1 fruit fly cellular context compared by ENCODE assay signal in the genomic region with DNA sequence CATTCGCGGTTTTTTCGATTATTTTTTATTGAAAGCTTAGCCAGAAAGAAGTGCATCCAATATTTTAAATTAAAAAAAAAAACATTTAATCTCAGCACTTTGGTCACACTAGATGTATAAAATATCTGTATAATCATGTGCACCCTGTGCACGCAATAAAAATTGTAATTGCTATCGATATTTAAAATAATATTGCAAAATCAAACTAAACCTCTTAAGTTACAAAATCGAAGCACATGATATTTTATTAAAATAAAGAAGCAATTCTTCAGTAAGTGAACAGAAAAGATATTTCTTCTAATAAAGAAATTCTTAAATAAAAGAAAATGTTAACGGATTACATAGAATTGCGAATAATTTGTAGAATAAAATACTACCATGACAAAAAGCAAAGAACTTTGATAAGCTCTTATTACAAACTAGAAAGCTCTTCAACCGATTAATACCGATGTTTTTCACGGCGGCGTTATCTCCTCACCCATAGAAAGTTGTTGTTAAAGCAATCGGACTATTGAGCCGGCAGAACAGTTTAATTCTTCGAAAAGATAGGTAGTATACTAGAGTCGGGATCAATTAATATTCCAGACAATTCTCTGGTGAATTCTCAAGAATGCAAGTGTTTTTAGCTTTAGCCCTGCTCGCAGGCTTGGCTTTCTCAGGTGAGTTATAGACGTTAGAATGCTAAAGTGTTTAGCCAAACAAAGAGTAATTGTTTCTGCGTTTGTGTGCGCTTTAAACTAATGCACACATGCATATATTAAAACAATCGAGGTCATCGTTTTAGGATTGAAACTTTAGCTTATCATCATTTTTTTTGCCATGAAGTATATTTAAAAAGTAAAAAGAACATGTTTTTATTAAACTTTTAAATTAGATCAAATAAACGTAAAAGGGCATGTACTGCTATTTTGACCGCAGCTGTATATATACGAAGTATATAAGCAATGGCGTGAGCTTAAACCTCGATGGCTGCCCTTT.
A peak's percentile ranks its signal among the peaks of the same experiment; 100 is the strongest.
TF ChIP-seq lines count a peak whose summit lies in the region.

TSS of gene CtsK1 (plus strand) at position 490 of the 978 bp plus-strand sequence.

TF ChIP-seq in whole organism, embryonic, 481 proteins besides CTCF, POLR2A, EP300 and RAD21 (continued from another document and continues in another):
- peak; percentile 32 for TF ChIP-seq PHDP (tag; optimal IDR thresholded peaks at IDR 0.05; lab: Kevin White, UChicago)
- TF ChIP-seq CG13775 (GFP tag; optimal IDR thresholded peaks at IDR 0.05; lab: Kevin White, UChicago) = no peak
- TF ChIP-seq Dp (GFP tag; optimal IDR thresholded peaks at IDR 0.05; lab: Kevin White, UChicago) = peak; percentile 64
- TF ChIP-seq CG13424 (tag; optimal IDR thresholded peaks at IDR 0.05; lab: Kevin White, UChicago) = peak; percentile 30
- no peak for TF ChIP-seq CG7271 (tag; optimal IDR thresholded peaks at IDR 0.05; lab: Kevin White, UChicago)
- no peak for TF ChIP-seq CG34376 (GFP tag; optimal IDR thresholded peaks at IDR 0.05; lab: Kevin White, UChicago)
- TF ChIP-seq BEAF-32 (GFP tag; optimal IDR thresholded peaks at IDR 0.05; lab: Kevin White, UChicago) = peak; percentile 77
- TF ChIP-seq lmd (GFP tag; IDR thresholded peaks at IDR 0.05; lab: Robert Waterston, UW) = 0 out of 2 replicates have a peak, but pooled peaks have one; percentile 13
- no peak for TF ChIP-seq CG13624 (GFP tag; optimal IDR thresholded peaks at IDR 0.05; lab: Kevin White, UChicago)
- no peak; the same call in 1 of the 2 replicates for TF ChIP-seq Ptx1 (GFP tag; IDR thresholded peaks at IDR 0.05; lab: Robert Waterston, UW)
- peak; percentile 23 for TF ChIP-seq lbe (GFP tag; optimal IDR thresholded peaks at IDR 0.05; lab: Kevin White, UChicago)
- no peak for TF ChIP-seq pb (GFP tag; optimal IDR thresholded peaks at IDR 0.05; lab: Kevin White, UChicago)
- TF ChIP-seq CG30403 (GFP tag; optimal IDR thresholded peaks at IDR 0.05; lab: Kevin White, UChicago) = peak; percentile 20
- no peak for TF ChIP-seq Dad (GFP tag; optimal IDR thresholded peaks at IDR 0.05; lab: Kevin White, UChicago)
- no peak for TF ChIP-seq gro (GFP tag; optimal IDR thresholded peaks at IDR 0.05; lab: Kevin White, UChicago)
- TF ChIP-seq run (tag; optimal IDR thresholded peaks at IDR 0.05; lab: Kevin White, UChicago) = no peak
- TF ChIP-seq CG18262 (tag; optimal IDR thresholded peaks at IDR 0.05; lab: Kevin White, UChicago) = peak; percentile 50
- no peak for TF ChIP-seq CG6654 (GFP tag; optimal IDR thresholded peaks at IDR 0.05; lab: Kevin White, UChicago)
- no peak for TF ChIP-seq CG15479 (GFP tag; optimal IDR thresholded peaks at IDR 0.05; lab: Kevin White, UChicago)
- no peak for TF ChIP-seq Dek (tag; optimal IDR thresholded peaks at IDR 0.05; lab: Kevin White, UChicago)
- TF ChIP-seq CkIIα-i1 (GFP tag; IDR thresholded peaks at IDR 0.05; lab: Robert Waterston, UW) = no peak
- TF ChIP-seq esg (GFP tag; conservative IDR thresholded peaks at IDR 0.05; lab: Robert Waterston, UW) = 0 out of 2 replicates have a peak, but pooled peaks have one; percentile 17
- TF ChIP-seq CG16779 (GFP tag; IDR thresholded peaks at IDR 0.05; lab: Robert Waterston, UW) = no peak
- TF ChIP-seq MTF-1 (GFP tag; optimal IDR thresholded peaks at IDR 0.05; lab: Kevin White, UChicago; ENCODE audit: borderline replicate concordance) = no peak
- peak; percentile 14 for TF ChIP-seq Hsf (GFP tag; optimal IDR thresholded peaks at IDR 0.05; lab: Kevin White, UChicago)
- TF ChIP-seq Usf (GFP tag; optimal IDR thresholded peaks at IDR 0.05; lab: Kevin White, UChicago) = no peak
- no peak for TF ChIP-seq CG8765 (GFP tag; IDR thresholded peaks at IDR 0.05; lab: Robert Waterston, UW)
- no peak for TF ChIP-seq seq (GFP tag; IDR thresholded peaks at IDR 0.05; lab: Robert Waterston, UW)
- no peak for TF ChIP-seq br (optimal IDR thresholded peaks at IDR 0.05; lab: Kevin White, UChicago)
- TF ChIP-seq CG16815 (GFP tag; optimal IDR thresholded peaks at IDR 0.05; lab: Kevin White, UChicago) = no peak
- TF ChIP-seq wdn (GFP tag; IDR thresholded peaks at IDR 0.05; lab: Robert Waterston, UW) = no peak
- TF ChIP-seq bowl (GFP tag; IDR thresholded peaks at IDR 0.05; lab: Robert Waterston, UW) = no peak
- no peak for TF ChIP-seq sug (tag; optimal IDR thresholded peaks at IDR 0.05; lab: Kevin White, UChicago)
- no peak for TF ChIP-seq sim (GFP tag; IDR thresholded peaks at IDR 0.05; lab: Robert Waterston, UW)
- no peak for TF ChIP-seq Lim3 (GFP tag; IDR thresholded peaks at IDR 0.05; lab: Robert Waterston, UW)
- no peak for TF ChIP-seq Jarid2 (GFP tag; optimal IDR thresholded peaks at IDR 0.05; lab: Kevin White, UChicago)
- no peak for TF ChIP-seq Adf1 (GFP tag; IDR thresholded peaks at IDR 0.05; lab: Robert Waterston, UW)
- TF ChIP-seq zen (tag; optimal IDR thresholded peaks at IDR 0.05; lab: Kevin White, UChicago) = no peak
- no peak for TF ChIP-seq repo (GFP tag; optimal IDR thresholded peaks at IDR 0.05; lab: Kevin White, UChicago)
- no peak for TF ChIP-seq crol (GFP tag; IDR thresholded peaks at IDR 0.05; lab: Robert Waterston, UW)
- TF ChIP-seq CG6175 (GFP tag; IDR thresholded peaks at IDR 0.05; lab: Robert Waterston, UW) = no peak
- no peak for TF ChIP-seq CG12942 (GFP tag; optimal IDR thresholded peaks at IDR 0.05; lab: Kevin White, UChicago)
- no peak for TF ChIP-seq CG9932 (GFP tag; IDR thresholded peaks at IDR 0.05; lab: Robert Waterston, UW)
- no peak for TF ChIP-seq D (optimal IDR thresholded peaks at IDR 0.05; lab: Kevin White, UChicago)
- TF ChIP-seq D (GFP tag; optimal IDR thresholded peaks at IDR 0.05; lab: Kevin White, UChicago) = no peak
- no peak for TF ChIP-seq CG7745 (tag; optimal IDR thresholded peaks at IDR 0.05; lab: Kevin White, UChicago)
- no peak for TF ChIP-seq CG10654 (GFP tag; optimal IDR thresholded peaks at IDR 0.05; lab: Kevin White, UChicago)
- TF ChIP-seq stc (GFP tag; IDR thresholded peaks at IDR 0.05; lab: Robert Waterston, UW) = peak; percentile 49; the same call in 1 of the 2 replicates
- no peak for TF ChIP-seq pfk (GFP tag; optimal IDR thresholded peaks at IDR 0.05; lab: Kevin White, UChicago)
- no peak for TF ChIP-seq NK7.1 (GFP tag; optimal IDR thresholded peaks at IDR 0.05; lab: Kevin White, UChicago)
- TF ChIP-seq CG8478 (optimal IDR thresholded peaks at IDR 0.05; lab: Kevin White, UChicago) = no peak
- TF ChIP-seq MBD-R2 (GFP tag; IDR thresholded peaks at IDR 0.05; lab: Robert Waterston, UW) = no peak; the same call in 1 of the 2 replicates
- no peak for TF ChIP-seq CG15269 (tag; optimal IDR thresholded peaks at IDR 0.05; lab: Kevin White, UChicago)
- TF ChIP-seq klu (GFP tag; IDR thresholded peaks at IDR 0.05; lab: Robert Waterston, UW) = no peak
- no peak for TF ChIP-seq btn (GFP tag; optimal IDR thresholded peaks at IDR 0.05; lab: Kevin White, UChicago)
- TF ChIP-seq CG4328 (GFP tag; optimal IDR thresholded peaks at IDR 0.05; lab: Kevin White, UChicago) = no peak
- no peak for TF ChIP-seq dimm (GFP tag; IDR thresholded peaks at IDR 0.05; lab: Robert Waterston, UW)
- TF ChIP-seq CG34422 (GFP tag; IDR thresholded peaks at IDR 0.05; lab: Robert Waterston, UW) = 0 out of 3 replicates have a peak, but pooled peaks have one; percentile 54
- TF ChIP-seq amos (GFP tag; IDR thresholded peaks at IDR 0.05; lab: Robert Waterston, UW; ENCODE audit: partially characterized antibody) = peak; percentile 69
- TF ChIP-seq chif (GFP tag; optimal IDR thresholded peaks at IDR 0.05; lab: Kevin White, UChicago) = no peak
- no peak for TF ChIP-seq Side (GFP tag; optimal IDR thresholded peaks at IDR 0.05; lab: Kevin White, UChicago)
- TF ChIP-seq dan (GFP tag; IDR thresholded peaks at IDR 0.05; lab: Robert Waterston, UW) = no peak
- no peak for TF ChIP-seq lab (GFP tag; optimal IDR thresholded peaks at IDR 0.05; lab: Kevin White, UChicago)
- TF ChIP-seq lilli (GFP tag; optimal IDR thresholded peaks at IDR 0.05; lab: Kevin White, UChicago) = no peak
- peak; percentile 90 for TF ChIP-seq Dll (GFP tag; IDR thresholded peaks at IDR 0.05; lab: Robert Waterston, UW; ENCODE audit: partially characterized antibody)
- no peak for TF ChIP-seq tio (GFP tag; optimal IDR thresholded peaks at IDR 0.05; lab: Kevin White, UChicago)
- no peak for TF ChIP-seq CG6765 (GFP tag; optimal IDR thresholded peaks at IDR 0.05; lab: Kevin White, UChicago)
- no peak for TF ChIP-seq Sox102F (GFP tag; optimal IDR thresholded peaks at IDR 0.05; lab: Kevin White, UChicago)
- no peak for TF ChIP-seq Rx (GFP tag; IDR thresholded peaks at IDR 0.05; lab: Robert Waterston, UW)
- TF ChIP-seq inv (GFP tag; IDR thresholded peaks at IDR 0.05; lab: Robert Waterston, UW; ENCODE audit: partially characterized antibody) = peak; percentile 67
- no peak for TF ChIP-seq bcd (GFP tag; optimal IDR thresholded peaks at IDR 0.05; lab: Kevin White, UChicago)
- no peak for TF ChIP-seq Hr39 (optimal IDR thresholded peaks at IDR 0.05; lab: Kevin White, UChicago)
- no peak for TF ChIP-seq cato (GFP tag; optimal IDR thresholded peaks at IDR 0.05; lab: Kevin White, UChicago; ENCODE audit: borderline replicate concordance)
- TF ChIP-seq CG9797 (GFP tag; optimal IDR thresholded peaks at IDR 0.05; lab: Kevin White, UChicago) = no peak
- TF ChIP-seq Myb (GFP tag; optimal IDR thresholded peaks at IDR 0.05; lab: Kevin White, UChicago) = no peak
- no peak for TF ChIP-seq jing (GFP tag; optimal IDR thresholded peaks at IDR 0.05; lab: Kevin White, UChicago)
- no peak for TF ChIP-seq H2.0 (GFP tag; IDR thresholded peaks at IDR 0.05; lab: Robert Waterston, UW)
- no peak for TF ChIP-seq CG8290 (GFP tag; optimal IDR thresholded peaks at IDR 0.05; lab: Kevin White, UChicago)
- TF ChIP-seq CG8290 (tag; optimal IDR thresholded peaks at IDR 0.05; lab: Kevin White, UChicago) = no peak
- no peak for TF ChIP-seq cwo (GFP tag; optimal IDR thresholded peaks at IDR 0.05; lab: Kevin White, UChicago)
- TF ChIP-seq NC2α (GFP tag; optimal IDR thresholded peaks at IDR 0.05; lab: Kevin White, UChicago) = no peak
- peak; percentile 26 for TF ChIP-seq CG18599 (GFP tag; optimal IDR thresholded peaks at IDR 0.05; lab: Kevin White, UChicago)
- TF ChIP-seq en (GFP tag; optimal IDR thresholded peaks at IDR 0.05; lab: Kevin White, UChicago) = no peak
- no peak for TF ChIP-seq lola (GFP tag; optimal IDR thresholded peaks at IDR 0.05; lab: Kevin White, UChicago)
- no peak for TF ChIP-seq CG11085 (GFP tag; IDR thresholded peaks at IDR 0.05; lab: Robert Waterston, UW)
- TF ChIP-seq CG14441 (GFP tag; IDR thresholded peaks at IDR 0.05; lab: Robert Waterston, UW) = peak; percentile 50; the same call in 1 of the 2 replicates
- TF ChIP-seq CG5180 (GFP tag; optimal IDR thresholded peaks at IDR 0.05; lab: Kevin White, UChicago) = no peak
- TF ChIP-seq CG12391 (tag; optimal IDR thresholded peaks at IDR 0.05; lab: Kevin White, UChicago) = peak; percentile 46
- TF ChIP-seq CG10267 (tag; optimal IDR thresholded peaks at IDR 0.05; lab: Kevin White, UChicago) = peak; percentile 38
- TF ChIP-seq Mad (GFP tag; optimal IDR thresholded peaks at IDR 0.05; lab: Kevin White, UChicago) = no peak
- TF ChIP-seq rib (GFP tag; IDR thresholded peaks at IDR 0.05; lab: Robert Waterston, UW) = no peak
- no peak for TF ChIP-seq HLH54F (GFP tag; optimal IDR thresholded peaks at IDR 0.05; lab: Kevin White, UChicago)
- no peak for TF ChIP-seq Meics (GFP tag; optimal IDR thresholded peaks at IDR 0.05; lab: Kevin White, UChicago)
- TF ChIP-seq otp (GFP tag; IDR thresholded peaks at IDR 0.05; lab: Robert Waterston, UW) = no peak
- peak; percentile 70 for TF ChIP-seq Xrp1 (GFP tag; IDR thresholded peaks at IDR 0.05; lab: Robert Waterston, UW)
- TF ChIP-seq C15 (GFP tag; IDR thresholded peaks at IDR 0.05; lab: Robert Waterston, UW) = no peak
- TF ChIP-seq CG2889 (GFP tag; IDR thresholded peaks at IDR 0.05; lab: Robert Waterston, UW) = no peak
- TF ChIP-seq CG3163 (GFP tag; optimal IDR thresholded peaks at IDR 0.05; lab: Kevin White, UChicago) = no peak
- TF ChIP-seq CG14860 (GFP tag; IDR thresholded peaks at IDR 0.05; lab: Robert Waterston, UW; ENCODE audit: partially characterized antibody) = peak; percentile 40; the same call in 2 of the 3 replicates
- no peak for TF ChIP-seq vfl (GFP tag; optimal IDR thresholded peaks at IDR 0.05; lab: Kevin White, UChicago)
- no peak for TF ChIP-seq B-H2 (GFP tag; optimal IDR thresholded peaks at IDR 0.05; lab: Kevin White, UChicago)
- peak; percentile 3; the same call in 1 of the 3 replicates for TF ChIP-seq ci (GFP tag; IDR thresholded peaks at IDR 0.05; lab: Robert Waterston, UW)
- no peak for TF ChIP-seq scrt (GFP tag; optimal IDR thresholded peaks at IDR 0.05; lab: Kevin White, UChicago)
- TF ChIP-seq Optix (GFP tag; IDR thresholded peaks at IDR 0.05; lab: Robert Waterston, UW) = no peak
- no peak for TF ChIP-seq CG3407 (GFP tag; optimal IDR thresholded peaks at IDR 0.05; lab: Kevin White, UChicago)
- TF ChIP-seq nom (GFP tag; optimal IDR thresholded peaks at IDR 0.05; lab: Kevin White, UChicago) = peak; percentile 54
- no peak for TF ChIP-seq CG15696 (tag; optimal IDR thresholded peaks at IDR 0.05; lab: Kevin White, UChicago)
- no peak for TF ChIP-seq CG12236 (GFP tag; optimal IDR thresholded peaks at IDR 0.05; lab: Kevin White, UChicago)
- TF ChIP-seq unpg (GFP tag; optimal IDR thresholded peaks at IDR 0.05; lab: Kevin White, UChicago) = peak; percentile 22
- no peak for TF ChIP-seq cas (GFP tag; IDR thresholded peaks at IDR 0.05; lab: Robert Waterston, UW)
- peak; percentile 53 for TF ChIP-seq gfzf (GFP tag; optimal IDR thresholded peaks at IDR 0.05; lab: Kevin White, UChicago)
- TF ChIP-seq CG12744 (GFP tag; optimal IDR thresholded peaks at IDR 0.05; lab: Kevin White, UChicago) = no peak
- TF ChIP-seq Scr (GFP tag; IDR thresholded peaks at IDR 0.05; lab: Robert Waterston, UW; ENCODE audit: partially characterized antibody) = peak; percentile 76
- TF ChIP-seq CG6683 (GFP tag; optimal IDR thresholded peaks at IDR 0.05; lab: Kevin White, UChicago) = no peak
- no peak for TF ChIP-seq Bdp1 (GFP tag; optimal IDR thresholded peaks at IDR 0.05; lab: Kevin White, UChicago)
- TF ChIP-seq bbx (GFP tag; IDR thresholded peaks at IDR 0.05; lab: Robert Waterston, UW; ENCODE audit: partially characterized antibody) = peak; percentile 10; the same call in 1 of the 2 replicates
- TF ChIP-seq Ssrp (tag; optimal IDR thresholded peaks at IDR 0.05; lab: Kevin White, UChicago) = no peak
- peak; percentile 75 for TF ChIP-seq knrl (GFP tag; IDR thresholded peaks at IDR 0.05; lab: Robert Waterston, UW; ENCODE audit: partially characterized antibody)
- no peak for TF ChIP-seq nerfin-1 (tag; optimal IDR thresholded peaks at IDR 0.05; lab: Kevin White, UChicago)
- no peak for TF ChIP-seq dpn (GFP tag; optimal IDR thresholded peaks at IDR 0.05; lab: Kevin White, UChicago)
- no peak for TF ChIP-seq schlank (tag; optimal IDR thresholded peaks at IDR 0.05; lab: Kevin White, UChicago)
- TF ChIP-seq Max (GFP tag; optimal IDR thresholded peaks at IDR 0.05; lab: Kevin White, UChicago) = no peak
- peak; percentile 33 for TF ChIP-seq CG17829 (tag; optimal IDR thresholded peaks at IDR 0.05; lab: Kevin White, UChicago)
